Worm (Caenorhabditis elegans): Measurements from ENCODE around the gene tag-151.

ce11 chrII:4715676-4716075 lies 5.6 kb downstream of the tag-151 start, which contains the start of gene F41C3.8:
- TF ChIP-seq ztf-29 (GFP tag; IDR thresholded peaks at IDR 0.05) (no peak), flt-1 (GFP tag; IDR thresholded peaks at IDR 0.05) (no peak), ztf-23 (GFP tag; IDR thresholded peaks at IDR 0.05) (no peak), cog-1 (tag; optimal IDR thresholded peaks at IDR 0.05) (no peak), T22C8.4 (GFP tag; IDR thresholded peaks at IDR 0.05) (no peak), klf-2 (GFP tag; conservative IDR thresholded peaks at IDR 0.05) (no peak), ref-1 (GFP tag; conservative IDR thresholded peaks at IDR 0.05) (no peak)
